Fruit fly (Drosophila melanogaster): ENCODE data around the gene CG43115.

DNA sequence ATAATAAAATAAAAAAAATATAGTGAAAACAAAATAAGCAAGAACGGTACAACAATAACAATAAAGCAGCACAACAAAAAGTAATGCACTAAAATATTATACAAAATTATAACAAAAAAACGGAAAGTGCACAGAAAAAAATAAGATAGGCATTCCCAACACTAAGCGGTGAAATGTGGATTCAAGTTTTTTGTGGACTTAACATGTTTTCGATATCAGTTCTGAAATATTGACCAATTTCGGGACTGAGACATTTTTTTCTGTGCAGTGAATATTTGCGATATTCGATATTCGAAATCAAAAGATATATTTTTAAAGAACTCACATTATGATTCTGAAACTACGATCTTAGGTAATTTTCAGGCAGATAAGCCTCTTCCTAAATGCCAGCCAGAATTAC lies 27.9 kb upstream of the CG43115 start:
- TF ChIP-seq EcR (GFP tag; optimal IDR thresholded peaks at IDR 0.05) (no peak), psq (optimal IDR thresholded peaks at IDR 0.05) (no peak), CG8478 (optimal IDR thresholded peaks at IDR 0.05) (no peak), pan (optimal IDR thresholded peaks at IDR 0.05) (no peak)
